Worm (Caenorhabditis elegans): Measurements from ENCODE around the gene metl-13.

metl-13 gene

DNA sequence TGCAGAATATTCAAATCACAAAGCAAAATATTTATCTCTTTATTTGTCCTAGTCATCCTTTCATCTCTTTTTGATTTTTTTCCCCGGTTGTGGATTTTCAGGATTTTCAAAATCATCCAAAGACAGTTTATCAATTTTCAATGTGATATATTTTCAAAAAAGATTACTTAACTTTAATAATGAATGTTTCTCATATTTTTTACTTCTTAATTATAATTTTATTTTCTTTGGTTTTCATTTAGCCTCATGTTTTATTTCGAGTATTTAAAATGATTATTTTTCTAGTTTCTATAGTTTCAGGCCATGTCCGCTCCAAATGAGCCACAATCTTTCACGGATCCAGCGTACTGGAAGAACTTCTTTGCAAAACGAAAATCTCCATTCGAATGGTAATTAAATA lies at the start of gene metl-13:
Gene metl-13 (plus strand): TSS at position 301 of the 400 bp plus-strand sequence.
- TF ChIP-seq F22D6.2 (tag; optimal IDR thresholded peaks at IDR 0.05): no peak
- no peak for TF ChIP-seq him-1 (tag; optimal IDR thresholded peaks at IDR 0.05)
- no peak for TF ChIP-seq fkh-3 (tag; optimal IDR thresholded peaks at IDR 0.05)
- no peak for TF ChIP-seq dox-1 (GFP tag; IDR thresholded peaks at IDR 0.05)
- TF ChIP-seq snpc-4 (GFP tag; optimal IDR thresholded peaks at IDR 0.05): no peak
- TF ChIP-seq snpc-4 (tag; optimal IDR thresholded peaks at IDR 0.05): peak in 1 of 4 experiments; percentile 55
- TF ChIP-seq rcor-1 (GFP tag; IDR thresholded peaks at IDR 0.05): no peak

DNA sequence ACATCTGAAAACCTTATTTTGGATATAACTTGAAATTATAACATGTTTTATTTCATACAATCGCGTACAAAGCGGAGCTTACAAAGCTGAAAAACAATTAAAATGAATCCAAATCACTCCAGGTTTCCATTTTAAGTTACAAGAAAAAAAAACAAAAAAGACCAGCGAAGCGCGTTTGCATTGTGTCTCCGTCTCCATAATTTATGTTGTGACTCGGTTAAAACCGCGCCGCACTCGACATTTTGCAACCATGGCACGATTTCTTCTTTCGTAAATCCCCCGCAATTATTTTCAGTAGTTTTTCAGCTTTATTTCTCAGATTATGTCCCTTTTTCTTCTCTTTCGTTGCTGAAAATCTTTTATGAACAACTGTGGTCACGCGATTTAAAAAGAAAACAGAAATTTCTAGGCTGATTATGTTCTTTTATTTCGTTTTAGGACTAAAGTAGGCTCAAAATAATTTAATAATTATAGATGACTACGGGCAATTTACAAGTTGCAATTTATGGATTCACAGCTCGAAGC lies 49.4 kb upstream of the metl-13 start, which contains the start of the genes F38A5.2 and dnj-11:
Gene F38A5.2 (minus strand): TSS at position 4 of the 525 bp plus-strand sequence.
Gene dnj-11 (plus strand): TSS at position 475 of the 525 bp plus-strand sequence.
- no peak for TF ChIP-seq egl-18 (GFP tag; IDR thresholded peaks at IDR 0.05)
- TF ChIP-seq lin-35 (GFP tag; optimal IDR thresholded peaks at IDR 0.05): peak in 1 of 3 experiments; percentile 43
- TF ChIP-seq cebp-1 (GFP tag; IDR thresholded peaks at IDR 0.05): no peak
- TF ChIP-seq cebp-1 (tag; optimal IDR thresholded peaks at IDR 0.05): peak; percentile 75
- peak; percentile 38; the same call in 1 of the 2 replicates for TF ChIP-seq rcor-1 (GFP tag; IDR thresholded peaks at IDR 0.05)
- no peak for TF ChIP-seq bed-2 (GFP tag; IDR thresholded peaks at IDR 0.05)
- no peak for TF ChIP-seq ztf-28 (GFP tag; IDR thresholded peaks at IDR 0.05)
- no peak for TF ChIP-seq F57A8.1 (GFP tag; optimal IDR thresholded peaks at IDR 0.05)
- peak; percentile 49 for TF ChIP-seq F49E8.2 (tag; optimal IDR thresholded peaks at IDR 0.05; ENCODE audit: insufficient read depth)
- no peak for TF ChIP-seq sdz-38 (tag; optimal IDR thresholded peaks at IDR 0.05)
- no peak for TF ChIP-seq fkh-3 (tag; optimal IDR thresholded peaks at IDR 0.05)
- peak; percentile 46 for TF ChIP-seq lsl-1 (GFP tag; optimal IDR thresholded peaks at IDR 0.05)
- TF ChIP-seq tlf-1 (GFP tag; optimal IDR thresholded peaks at IDR 0.05): peak; percentile 14
- TF ChIP-seq ceh-58 (GFP tag; IDR thresholded peaks at IDR 0.05): no peak
- TF ChIP-seq F22D6.2 (tag; optimal IDR thresholded peaks at IDR 0.05): no peak
- TF ChIP-seq lin-54 (GFP tag; optimal IDR thresholded peaks at IDR 0.05): peak; percentile 47
- no peak for TF ChIP-seq F10E7.11 (tag; optimal IDR thresholded peaks at IDR 0.05)
- peak; percentile 3 for TF ChIP-seq rpc-1 (optimal IDR thresholded peaks at IDR 0.05)
- TF ChIP-seq rpc-1 (tag; optimal IDR thresholded peaks at IDR 0.05): no peak
- no peak for TF ChIP-seq B0035.1 (tag; optimal IDR thresholded peaks at IDR 0.05)
- TF ChIP-seq dox-1 (GFP tag; IDR thresholded peaks at IDR 0.05): peak; percentile 76; the same call in 1 of the 2 replicates
- peak; percentile 59 for TF ChIP-seq lin-40 (tag; optimal IDR thresholded peaks at IDR 0.05)
- TF ChIP-seq pha-4 (tag; optimal IDR thresholded peaks at IDR 0.05): peak; percentile 66
- peak; percentile 73 for TF ChIP-seq ceh-27 (GFP tag; optimal IDR thresholded peaks at IDR 0.05)
- no peak for TF ChIP-seq akir-1 (GFP tag; optimal IDR thresholded peaks at IDR 0.05)
- TF ChIP-seq tbp1 (GFP tag; optimal IDR thresholded peaks at IDR 0.05): peak; percentile 49
- TF ChIP-seq athp-1 (tag; optimal IDR thresholded peaks at IDR 0.05): no peak
- no peak for TF ChIP-seq atf-7 (tag; optimal IDR thresholded peaks at IDR 0.05)
- TF ChIP-seq gei-17 (GFP tag; optimal IDR thresholded peaks at IDR 0.05): no peak
- peak; percentile 25 for TF ChIP-seq dpl-1 (GFP tag; optimal IDR thresholded peaks at IDR 0.05)
- TF ChIP-seq K12H6.12 (tag; optimal IDR thresholded peaks at IDR 0.05): peak; percentile 48
- no peak for TF ChIP-seq Y53G8AR.9 (GFP tag; conservative IDR thresholded peaks at IDR 0.05)
- no peak for TF ChIP-seq nhr-179 (tag; optimal IDR thresholded peaks at IDR 0.05)
- peak; percentile 45 for TF ChIP-seq snpc-4 (GFP tag; optimal IDR thresholded peaks at IDR 0.05)
- peak in 3 of 4 experiments; percentile 77 to 87 (median 80) for TF ChIP-seq snpc-4 (tag; optimal IDR thresholded peaks at IDR 0.05)
- peak; percentile 95 for TF ChIP-seq hmg-1.2 (GFP tag; IDR thresholded peaks at IDR 0.05)
- TF ChIP-seq pbrm-1 (GFP tag; IDR thresholded peaks at IDR 0.05): peak; percentile 67
- TF ChIP-seq ama-1 (optimal IDR thresholded peaks at IDR 0.05): no peak
- no peak for TF ChIP-seq ama-1 (GFP tag; optimal IDR thresholded peaks at IDR 0.05)
- TF ChIP-seq Y95B8A.8 (GFP tag; IDR thresholded peaks at IDR 0.05): 0 out of 2 replicates have a peak, but pooled peaks have one; percentile 23
- no peak for TF ChIP-seq ccch-3 (GFP tag; optimal IDR thresholded peaks at IDR 0.05)
- TF ChIP-seq D2030.7 (GFP tag; IDR thresholded peaks at IDR 0.05): peak; percentile 69
- TF ChIP-seq efl-1 (GFP tag; optimal IDR thresholded peaks at IDR 0.05): peak; percentile 61
- 0 out of 2 replicates have a peak, but pooled peaks have one; percentile 23 for TF ChIP-seq F33H1.4 (GFP tag; IDR thresholded peaks at IDR 0.05)
- TF ChIP-seq Y79H2A.3 (GFP tag; conservative IDR thresholded peaks at IDR 0.05): no peak
- peak; percentile 82 for TF ChIP-seq attf-5 (GFP tag; optimal IDR thresholded peaks at IDR 0.05)

Measured in whole organism, young adult.